Worm (Caenorhabditis elegans) whole organism, midembryonic: Measurements from ENCODE around the gene Y81G3A.1.
"Not testable (repeated sequence)": the region's sequence is repeated elsewhere in the genome, so short reads cannot be mapped to it uniquely, and the experiment has no call there.

Experiments
- T22C8.4 ChIP-seq: fragments of 200-800 bp; sonication (Bioruptor generic); IDR thresholded peaks from 2 replicates; pipeline ENCODE4 v1.3.6; 2022; ENCODE audit warnings: missing genetic modification characterization, missing compliant biosample characterization
- cog-1 ChIP-seq: sonication (generic microtip); optimal IDR thresholded peaks from 2 replicates; lab custom pipeline; 2016; ENCODE audit warnings: missing genetic modification characterization, missing compliant biosample characterization
- flt-1 ChIP-seq: fragments of 200-800 bp; sonication (Bioruptor generic); IDR thresholded peaks from 2 replicates; pipeline ENCODE4 v1.3.6; 2022; ENCODE audit warnings: missing genetic modification characterization, missing compliant biosample characterization
- klf-2 ChIP-seq: fragments of 200-800 bp; sonication (Bioruptor generic); conservative IDR thresholded peaks from 2 replicates; pipeline ENCODE4 v1.3.6; 2022; ENCODE audit warnings: missing genetic modification reagents, missing genetic modification characterization, missing compliant biosample characterization
- med-1 ChIP-seq: sonication (generic microtip); optimal IDR thresholded peaks from 2 replicates; lab custom pipeline; 2017; ENCODE audit warnings: missing genetic modification characterization, mild to moderate bottlenecking, missing compliant biosample characterization, antibody characterized with exemption, missing genetic modification reagents; ENCODE audit not compliant: insufficient read depth
- ref-1 ChIP-seq: fragments of 200-800 bp; sonication (Bioruptor generic); conservative IDR thresholded peaks from 2 replicates; pipeline ENCODE4 v1.3.6; 2022; ENCODE audit warnings: missing genetic modification reagents, missing genetic modification characterization, missing compliant biosample characterization
- tab-1 ChIP-seq: fragments of 200-800 bp; sonication (Bioruptor generic); IDR thresholded peaks from 2 replicates; pipeline ENCODE4 v1.3.6; 2022; ENCODE audit warnings: missing genetic modification characterization, missing compliant biosample characterization
- ztf-23 ChIP-seq: fragments of 200-800 bp; sonication (Bioruptor generic); IDR thresholded peaks from 2 replicates; pipeline ENCODE4 v1.3.6; 2022; ENCODE audit warnings: missing genetic modification reagents, missing genetic modification characterization, missing compliant biosample characterization
- ztf-29 ChIP-seq: fragments of 200-800 bp; sonication (Bioruptor generic); IDR thresholded peaks from 2 replicates; pipeline ENCODE4 v1.3.6; 2022; ENCODE audit warnings: missing genetic modification reagents, missing genetic modification characterization, missing compliant biosample characterization

Gene Y81G3A.1

DNA sequence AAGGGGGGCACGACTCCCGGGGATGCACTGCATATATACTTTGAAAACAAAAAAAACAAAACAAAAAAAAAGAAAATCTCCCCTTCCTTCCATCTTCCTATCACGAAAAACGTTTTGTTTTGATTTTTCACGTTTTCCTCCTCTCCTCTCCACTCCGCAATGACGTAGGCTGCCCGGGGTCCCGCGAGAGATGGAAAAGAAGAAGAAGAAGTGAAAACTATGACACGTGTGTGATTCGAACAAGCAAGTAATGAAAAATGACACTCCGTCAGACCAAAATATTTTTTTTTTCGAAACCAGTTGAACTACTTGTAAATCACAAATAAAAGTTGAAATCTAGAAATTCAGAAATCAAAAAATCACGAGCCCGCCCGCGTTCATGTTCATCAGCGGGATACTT, 18.5 kb downstream of the Y81G3A.1 start:
- no peak for TF ChIP-seq ztf-23 (GFP tag; lab: Robert Waterston, UW)
- no peak for TF ChIP-seq ztf-29 (GFP tag; lab: Robert Waterston, UW)
- no peak for TF ChIP-seq tab-1 (GFP tag; lab: Robert Waterston, UW)
- TF ChIP-seq klf-2 (GFP tag; lab: Robert Waterston, UW): no peak
- TF ChIP-seq med-1 (GFP tag; lab: Kevin White, UChicago): no peak
- no peak for TF ChIP-seq flt-1 (GFP tag; lab: Robert Waterston, UW)
- TF ChIP-seq ref-1 (GFP tag; lab: Robert Waterston, UW): no peak
- TF ChIP-seq cog-1: no peak
- no peak for TF ChIP-seq T22C8.4

DNA sequence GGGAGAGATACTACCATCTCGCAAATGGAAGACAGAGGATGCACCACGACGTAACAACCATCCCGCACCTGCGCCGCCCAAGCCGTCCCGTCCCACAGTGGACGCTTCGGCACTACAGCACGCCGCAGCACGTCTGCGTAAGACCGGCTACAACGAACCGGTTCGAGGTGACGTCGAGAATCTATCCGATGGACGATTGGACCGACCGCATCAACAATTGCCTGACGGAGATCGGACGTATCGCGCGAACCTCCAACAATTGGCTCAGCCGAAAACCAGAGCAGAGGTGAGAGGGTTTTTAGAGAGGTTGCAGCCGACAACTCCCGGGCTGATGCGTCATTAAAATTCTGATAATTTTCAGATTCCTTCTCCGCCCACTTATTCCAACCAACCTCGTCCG, 24.5 kb downstream of the Y81G3A.1 start:
- no peak for TF ChIP-seq med-1 (GFP tag; lab: Kevin White, UChicago)
- no peak for TF ChIP-seq ztf-23 (GFP tag; lab: Robert Waterston, UW)
- TF ChIP-seq flt-1 (GFP tag; lab: Robert Waterston, UW): no peak
- no peak for TF ChIP-seq tab-1 (GFP tag; lab: Robert Waterston, UW)
- no peak for TF ChIP-seq T22C8.4
- TF ChIP-seq ref-1 (GFP tag; lab: Robert Waterston, UW): no peak
- no peak for TF ChIP-seq ztf-29 (GFP tag; lab: Robert Waterston, UW)
- TF ChIP-seq cog-1: no peak

DNA sequence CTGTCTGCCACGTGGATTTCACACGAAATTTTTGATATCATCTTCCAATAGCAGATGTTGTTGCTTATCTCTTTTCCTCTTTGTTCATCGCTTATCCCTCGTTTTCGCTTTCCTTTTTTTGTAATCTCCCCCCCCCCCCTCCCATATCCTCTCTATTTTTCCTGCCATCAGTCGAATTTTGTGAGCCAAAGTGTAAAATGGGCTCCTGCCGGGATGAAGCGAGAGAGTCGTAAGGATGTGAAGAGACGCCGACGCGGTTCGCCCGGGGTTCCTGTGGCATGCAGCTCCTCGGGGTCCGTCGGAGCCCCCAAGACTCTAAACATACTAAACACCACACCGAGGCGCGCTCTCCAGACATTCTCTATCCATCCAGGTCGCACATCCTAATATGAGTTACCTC, 27.1 kb downstream of the Y81G3A.1 start, which contains the start of gene zyx-1:
zyx-1 (plus strand) TSS at position 331 of the 400 bp plus-strand sequence.
- TF ChIP-seq ztf-23 (GFP tag; lab: Robert Waterston, UW) (no peak), T22C8.4 (no peak), med-1 (GFP tag; lab: Kevin White, UChicago) (no peak), tab-1 (GFP tag; lab: Robert Waterston, UW) (no peak)

DNA sequence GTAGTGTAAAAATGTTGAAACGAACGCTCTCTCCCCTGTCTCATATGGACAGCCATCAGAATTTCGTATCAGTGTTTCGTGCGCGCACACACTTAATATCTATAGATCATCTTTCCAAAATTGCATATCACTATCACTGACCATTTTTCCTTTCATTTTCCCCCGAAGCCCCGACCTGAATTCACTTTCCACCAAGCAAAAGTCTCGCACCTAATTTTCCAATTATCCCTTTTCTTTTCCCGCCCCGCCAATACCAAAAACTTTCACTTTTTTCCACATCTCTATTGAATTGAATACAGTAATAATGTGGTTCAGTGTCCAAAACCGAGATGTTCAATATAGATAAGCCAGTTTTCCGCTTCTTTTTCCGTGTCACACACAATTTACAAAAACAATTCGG, 30.3 kb downstream of the Y81G3A.1 start:
- TF ChIP-seq klf-2 (GFP tag; lab: Robert Waterston, UW) (no peak), ztf-23 (GFP tag; lab: Robert Waterston, UW) (no peak), med-1 (GFP tag; lab: Kevin White, UChicago) (no peak), ref-1 (GFP tag; lab: Robert Waterston, UW) (no peak), cog-1 (no peak), tab-1 (GFP tag; lab: Robert Waterston, UW) (no peak), T22C8.4 (no peak), ztf-29 (GFP tag; lab: Robert Waterston, UW) (no peak), flt-1 (GFP tag; lab: Robert Waterston, UW) (no peak)

DNA sequence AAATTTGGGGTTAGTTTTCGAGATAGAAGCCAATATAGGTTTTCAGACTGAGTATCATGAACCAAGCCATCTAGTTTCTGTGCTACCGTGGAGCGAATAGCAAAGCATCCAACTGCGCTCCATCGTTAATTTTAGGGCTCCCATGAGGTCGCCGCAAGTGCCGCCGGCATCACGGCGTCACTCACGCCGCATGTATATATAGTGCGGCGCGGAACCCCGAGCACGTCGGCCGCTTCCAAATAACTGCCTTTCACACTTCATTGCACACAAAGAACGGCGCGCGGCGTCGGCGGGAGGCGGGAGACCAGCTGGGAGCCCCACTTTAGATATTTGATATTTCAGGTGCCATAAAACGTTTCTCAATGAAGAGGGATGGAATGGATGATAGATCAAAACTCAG, 33.7 kb downstream of the Y81G3A.1 start:
- TF ChIP-seq T22C8.4 (no peak), tab-1 (GFP tag; lab: Robert Waterston, UW) (no peak), cog-1 (no peak), ref-1 (GFP tag; lab: Robert Waterston, UW) (no peak), flt-1 (GFP tag; lab: Robert Waterston, UW) (no peak), med-1 (GFP tag; lab: Kevin White, UChicago) (no peak), ztf-23 (GFP tag; lab: Robert Waterston, UW) (no peak), klf-2 (GFP tag; lab: Robert Waterston, UW) (no peak), ztf-29 (GFP tag; lab: Robert Waterston, UW) (no peak)

DNA sequence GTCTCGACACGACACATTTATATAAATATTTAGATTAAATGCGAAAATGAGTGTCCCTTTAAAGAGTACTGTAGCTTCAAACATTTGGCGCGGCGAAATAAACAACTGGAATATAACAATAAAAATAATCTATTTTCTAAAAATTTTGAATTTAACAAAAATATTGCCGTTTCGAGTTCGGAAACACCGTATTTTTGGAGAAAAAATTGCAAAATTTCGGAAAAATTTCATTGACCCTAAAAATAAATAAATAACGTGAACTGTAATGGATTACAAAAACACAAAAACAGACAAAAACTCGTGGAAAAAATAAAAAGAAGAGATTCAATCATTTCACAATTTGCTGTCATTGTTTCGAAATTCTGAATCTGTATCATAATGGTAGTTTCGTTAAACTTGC, 36.1 kb downstream of the Y81G3A.1 start, which contains the start of gene F42G4.2:
F42G4.2 (plus strand) TSS at position 301 of the 400 bp plus-strand sequence.
- not testable (repeated sequence) for TF ChIP-seq ztf-29, tab-1, ref-1 (GFP tag; lab: Robert Waterston, UW)

DNA sequence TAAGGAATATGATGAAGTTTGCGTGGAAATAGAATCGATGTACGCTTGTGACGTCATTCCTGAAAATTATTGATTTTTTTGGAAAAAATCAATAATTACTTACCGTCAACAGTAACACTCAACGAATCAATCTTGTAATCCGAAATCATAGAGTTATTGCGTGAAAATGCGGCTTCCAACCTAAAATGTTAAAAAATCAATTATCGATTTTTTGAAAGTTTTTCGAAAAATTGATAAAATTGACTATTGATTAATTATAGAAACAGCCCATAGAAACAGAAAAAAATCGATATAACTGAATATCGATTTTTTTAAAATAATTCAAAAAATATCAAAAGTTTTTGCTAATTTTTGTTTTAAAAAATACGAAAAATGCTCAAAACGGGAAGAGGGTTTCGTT, 36.6 kb downstream of the Y81G3A.1 start, which contains the start of gene F42G4.7:
F42G4.7 (minus strand) TSS at position 185 of the 400 bp plus-strand sequence.
- TF ChIP-seq T22C8.4: peak; percentile 86

DNA sequence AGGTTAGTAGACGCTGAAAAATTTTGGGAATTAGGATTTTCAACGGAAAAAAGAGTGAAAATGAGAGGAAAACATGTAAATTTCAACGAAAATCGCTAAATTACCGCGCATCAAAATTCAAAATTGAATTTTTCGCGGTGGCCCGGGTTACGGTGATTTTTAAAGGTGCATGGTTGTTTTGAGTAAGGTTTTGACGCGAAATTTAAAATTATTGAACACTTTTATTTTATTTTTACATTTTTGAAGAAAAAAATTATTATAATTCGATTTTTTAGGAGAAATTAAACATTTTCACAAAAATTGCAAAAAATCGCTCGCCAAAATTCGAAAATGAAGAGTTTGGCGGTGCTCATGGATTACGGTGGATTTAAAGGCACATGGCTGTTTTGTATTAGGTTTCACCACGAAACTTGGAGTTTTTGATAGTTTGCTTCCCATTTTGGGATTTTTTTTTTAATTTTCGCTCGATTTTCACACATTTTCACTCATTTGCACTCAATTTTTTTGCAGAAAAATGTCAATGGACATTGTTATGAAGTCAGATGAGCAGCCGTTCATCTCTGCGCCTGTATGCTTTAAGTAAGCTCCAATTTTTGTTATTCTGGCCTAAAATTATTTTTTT, 40.2 kb downstream of the Y81G3A.1 start, which contains the start of gene puf-6:
puf-6 (minus strand) TSS at position 13 of the 622 bp plus-strand sequence.
- not testable (repeated sequence) for TF ChIP-seq ztf-23 (GFP tag; lab: Robert Waterston, UW); cog-1; flt-1 (GFP tag; lab: Robert Waterston, UW)

DNA sequence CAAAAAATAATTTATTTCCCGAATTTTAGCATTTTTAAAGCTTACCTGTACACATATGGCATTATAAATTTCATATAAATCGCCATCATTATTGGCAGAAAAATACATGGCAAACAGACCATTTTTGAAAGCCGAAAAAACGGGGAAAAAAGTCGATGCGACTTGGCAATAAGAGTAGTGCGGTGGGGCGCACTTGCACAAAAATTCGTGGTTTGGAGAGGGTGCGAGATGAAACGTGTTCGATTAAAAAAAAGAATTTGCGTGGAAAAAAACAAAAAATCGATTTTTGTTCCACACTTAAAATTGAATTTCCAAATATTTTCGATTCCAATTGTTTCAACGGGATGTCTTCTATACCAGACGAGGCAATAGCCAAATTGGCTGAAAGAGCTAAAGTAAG, 47.0 kb downstream of the Y81G3A.1 start, which contains the start of gene F18A11.3:
F18A11.3 (minus strand) TSS at position 125 of the 400 bp plus-strand sequence.
- TF ChIP-seq ztf-23 (GFP tag; lab: Robert Waterston, UW): no peak
- 0 out of 2 replicates have a peak, but pooled peaks have one; percentile 48 for TF ChIP-seq ztf-29 (GFP tag; lab: Robert Waterston, UW)
